Worm (Caenorhabditis elegans) whole organism, midembryonic: Measurements from ENCODE around the gene R02E12.12.
A peak's percentile ranks its signal among the peaks of the same experiment; 100 is the strongest.

Experiments used
- T22C8.4 ChIP-seq: fragments of 200-800 bp; sonication (Bioruptor generic); IDR thresholded peaks from 2 replicates; pipeline ENCODE4 v1.3.6; 2022; ENCODE audit warnings: missing genetic modification characterization, missing compliant biosample characterization
- cog-1 ChIP-seq: sonication (generic microtip); optimal IDR thresholded peaks from 2 replicates; lab custom pipeline; 2016; ENCODE audit warnings: missing genetic modification characterization, missing compliant biosample characterization
- flt-1 ChIP-seq: fragments of 200-800 bp; sonication (Bioruptor generic); IDR thresholded peaks from 2 replicates; pipeline ENCODE4 v1.3.6; 2022; ENCODE audit warnings: missing genetic modification characterization, missing compliant biosample characterization
- klf-2 ChIP-seq: fragments of 200-800 bp; sonication (Bioruptor generic); conservative IDR thresholded peaks from 2 replicates; pipeline ENCODE4 v1.3.6; 2022; ENCODE audit warnings: missing genetic modification reagents, missing genetic modification characterization, missing compliant biosample characterization
- med-1 ChIP-seq: sonication (generic microtip); optimal IDR thresholded peaks from 2 replicates; lab custom pipeline; 2017; ENCODE audit warnings: missing genetic modification characterization, mild to moderate bottlenecking, missing compliant biosample characterization, antibody characterized with exemption, missing genetic modification reagents; ENCODE audit not compliant: insufficient read depth
- ref-1 ChIP-seq: fragments of 200-800 bp; sonication (Bioruptor generic); conservative IDR thresholded peaks from 2 replicates; pipeline ENCODE4 v1.3.6; 2022; ENCODE audit warnings: missing genetic modification reagents, missing genetic modification characterization, missing compliant biosample characterization
- tab-1 ChIP-seq: fragments of 200-800 bp; sonication (Bioruptor generic); IDR thresholded peaks from 2 replicates; pipeline ENCODE4 v1.3.6; 2022; ENCODE audit warnings: missing genetic modification characterization, missing compliant biosample characterization
- ztf-23 ChIP-seq: fragments of 200-800 bp; sonication (Bioruptor generic); IDR thresholded peaks from 2 replicates; pipeline ENCODE4 v1.3.6; 2022; ENCODE audit warnings: missing genetic modification reagents, missing genetic modification characterization, missing compliant biosample characterization
- ztf-29 ChIP-seq: fragments of 200-800 bp; sonication (Bioruptor generic); IDR thresholded peaks from 2 replicates; pipeline ENCODE4 v1.3.6; 2022; ENCODE audit warnings: missing genetic modification reagents, missing genetic modification characterization, missing compliant biosample characterization

R02E12.12 gene

DNA sequence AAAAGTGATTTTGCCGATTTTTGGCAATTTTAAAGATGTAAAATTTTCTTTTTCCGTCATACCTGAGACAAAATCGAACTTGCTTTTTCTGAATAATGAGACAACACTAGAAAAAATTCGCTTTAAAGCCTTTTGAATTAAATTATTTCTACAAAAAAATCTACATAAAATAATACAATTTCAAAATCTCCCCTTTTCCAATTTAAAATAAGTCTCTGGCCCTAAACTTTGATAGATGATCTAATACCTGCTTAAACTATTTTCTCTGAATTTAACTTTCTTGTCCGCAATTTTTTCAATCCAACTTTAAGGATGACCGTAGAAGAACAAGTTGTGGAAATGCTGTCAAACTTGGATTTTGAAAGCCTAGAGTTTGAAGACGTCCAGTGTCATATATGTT is at the start of gene R02E12.12:
Gene R02E12.12, plus strand, starts transcription at position 301 of the 400 bp plus-strand sequence.
- TF ChIP-seq klf-2 (GFP tag; lab: Robert Waterston, UW), result no peak
- no peak for TF ChIP-seq ztf-29 (GFP tag; lab: Robert Waterston, UW)
- no peak for TF ChIP-seq T22C8.4 (GFP tag; lab: Robert Waterston, UW)
- no peak for TF ChIP-seq med-1 (GFP tag; lab: Kevin White, UChicago)
- TF ChIP-seq tab-1 (GFP tag; lab: Robert Waterston, UW), result no peak
- no peak for TF ChIP-seq cog-1 (tag; lab: Kevin White, UChicago)
- TF ChIP-seq ref-1 (GFP tag; lab: Robert Waterston, UW), result no peak
- no peak for TF ChIP-seq ztf-23
- TF ChIP-seq flt-1, result no peak

DNA sequence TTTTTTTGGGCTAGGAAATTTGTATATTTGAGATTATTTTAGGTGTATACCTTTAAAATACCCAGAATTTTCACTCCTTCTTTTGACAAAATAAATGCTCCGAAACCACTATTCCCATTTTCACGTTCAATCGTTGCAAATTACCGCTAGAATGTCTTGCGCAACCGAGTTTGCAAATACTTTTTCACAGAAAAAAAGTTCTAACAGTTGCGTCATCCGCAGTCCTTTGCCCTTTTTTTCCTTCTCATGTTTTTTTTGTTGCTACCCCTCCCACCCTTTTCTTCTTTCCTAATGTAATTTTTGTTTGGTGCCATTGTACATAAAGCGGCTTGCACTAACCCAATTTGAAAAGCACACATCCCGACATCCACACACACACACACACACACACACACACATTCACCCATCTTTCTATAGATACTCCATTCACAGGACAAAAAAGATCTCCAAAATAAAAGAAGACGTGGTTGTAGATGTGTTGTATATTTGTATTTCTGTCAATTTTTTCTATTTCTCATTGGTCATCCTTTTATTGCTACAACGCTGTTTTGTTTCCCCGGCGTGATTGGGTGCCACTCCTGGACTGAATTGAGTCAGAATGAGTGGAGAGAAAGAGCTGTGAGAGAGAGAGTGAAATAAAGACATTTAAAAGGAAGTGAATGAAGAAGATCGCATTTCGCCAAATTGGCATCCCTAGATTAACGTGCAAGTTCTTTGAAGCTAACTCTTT is 45.7 kb upstream of the R02E12.12 start:
- TF ChIP-seq klf-2 (GFP tag; lab: Robert Waterston, UW) (no peak), cog-1 (tag; lab: Kevin White, UChicago) (no peak), tab-1 (GFP tag; lab: Robert Waterston, UW) (no peak), med-1 (GFP tag; lab: Kevin White, UChicago) (no peak), ref-1 (GFP tag; lab: Robert Waterston, UW) (no peak), ztf-29 (GFP tag; lab: Robert Waterston, UW) (no peak), flt-1 (no peak), T22C8.4 (GFP tag; lab: Robert Waterston, UW) (no peak), ztf-23 (no peak)

DNA sequence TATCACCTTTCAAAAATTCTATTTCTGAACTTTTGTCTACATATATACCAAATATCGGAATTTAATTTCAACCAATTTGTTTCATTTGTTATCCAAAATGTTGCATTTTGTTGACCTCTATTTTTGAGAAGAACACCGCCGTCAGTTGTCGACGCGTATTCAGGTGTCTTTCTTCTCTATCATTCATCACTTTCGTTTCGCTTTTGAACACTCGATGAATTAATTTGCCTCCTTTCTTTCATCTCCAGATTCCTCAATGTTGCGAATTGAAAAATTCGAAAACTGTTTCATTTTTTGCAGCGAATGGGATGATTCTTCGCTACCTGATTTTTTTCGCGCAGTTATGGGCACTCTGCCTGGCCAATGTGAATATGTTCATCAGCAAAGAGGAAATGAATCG is 45.1 kb upstream of the R02E12.12 start, which contains the start of gene lin-18:
Gene lin-18, plus strand, starts transcription at position 301 of the 400 bp plus-strand sequence.
- TF ChIP-seq flt-1 (no peak), tab-1 (GFP tag; lab: Robert Waterston, UW) (no peak), ztf-29 (GFP tag; lab: Robert Waterston, UW) (no peak), ztf-23 (no peak), T22C8.4 (GFP tag; lab: Robert Waterston, UW) (no peak), ref-1 (GFP tag; lab: Robert Waterston, UW) (no peak), med-1 (GFP tag; lab: Kevin White, UChicago) (no peak), klf-2 (GFP tag; lab: Robert Waterston, UW) (no peak), cog-1 (tag; lab: Kevin White, UChicago) (no peak)

DNA sequence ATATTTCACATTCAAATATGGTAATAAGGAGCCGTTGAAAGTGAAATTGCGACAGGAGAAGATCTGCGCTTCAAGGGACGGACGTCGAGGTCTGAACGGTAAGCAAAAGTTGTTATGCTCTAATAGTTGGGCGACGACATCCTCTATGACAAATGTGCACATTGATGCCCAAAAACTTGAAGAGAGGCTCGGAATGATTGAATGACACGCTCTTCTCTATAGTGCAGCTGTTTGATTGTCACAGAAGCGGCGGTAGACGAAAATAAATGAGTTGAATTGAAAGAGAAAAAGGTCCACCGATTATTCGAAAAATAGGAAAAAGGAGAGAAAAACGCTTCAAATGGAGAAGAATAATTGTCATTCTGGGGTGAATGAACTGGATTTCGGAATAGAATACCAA is 44.1 kb upstream of the R02E12.12 start:
- no peak for TF ChIP-seq cog-1 (tag; lab: Kevin White, UChicago)
- TF ChIP-seq T22C8.4 (GFP tag; lab: Robert Waterston, UW), result no peak
- no peak for TF ChIP-seq klf-2 (GFP tag; lab: Robert Waterston, UW)
- no peak for TF ChIP-seq ref-1 (GFP tag; lab: Robert Waterston, UW)
- TF ChIP-seq med-1 (GFP tag; lab: Kevin White, UChicago), result no peak
- TF ChIP-seq ztf-29 (GFP tag; lab: Robert Waterston, UW), result no peak
- TF ChIP-seq tab-1 (GFP tag; lab: Robert Waterston, UW), result no peak
- TF ChIP-seq flt-1, result no peak
- TF ChIP-seq ztf-23, result no peak

DNA sequence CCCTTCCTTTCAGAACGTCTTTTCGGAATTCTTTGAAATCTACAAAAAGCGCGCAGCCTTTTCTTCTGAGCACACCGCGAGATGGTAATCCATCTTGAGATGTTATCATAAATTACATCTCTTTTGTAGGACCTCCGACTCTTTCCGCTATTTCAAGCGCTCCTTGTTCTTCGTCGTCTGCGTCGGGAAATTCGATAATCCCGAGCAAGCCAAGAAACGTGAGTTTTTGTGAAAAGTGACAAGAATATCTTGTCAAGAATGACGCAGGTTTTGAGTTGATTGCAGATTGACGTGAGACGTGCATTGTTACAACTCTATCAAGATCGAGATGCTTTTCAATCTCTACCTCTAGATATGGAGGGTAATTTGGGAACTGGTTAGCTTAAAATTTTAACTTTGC is 43.0 kb upstream of the R02E12.12 start:
- TF ChIP-seq med-1 (GFP tag; lab: Kevin White, UChicago), result no peak
- no peak for TF ChIP-seq klf-2 (GFP tag; lab: Robert Waterston, UW)
- TF ChIP-seq ztf-23, result no peak
- TF ChIP-seq cog-1 (tag; lab: Kevin White, UChicago), result no peak
- TF ChIP-seq flt-1, result no peak
- no peak for TF ChIP-seq ztf-29 (GFP tag; lab: Robert Waterston, UW)
- TF ChIP-seq T22C8.4 (GFP tag; lab: Robert Waterston, UW), result no peak
- no peak for TF ChIP-seq ref-1 (GFP tag; lab: Robert Waterston, UW)
- no peak for TF ChIP-seq tab-1 (GFP tag; lab: Robert Waterston, UW)

DNA sequence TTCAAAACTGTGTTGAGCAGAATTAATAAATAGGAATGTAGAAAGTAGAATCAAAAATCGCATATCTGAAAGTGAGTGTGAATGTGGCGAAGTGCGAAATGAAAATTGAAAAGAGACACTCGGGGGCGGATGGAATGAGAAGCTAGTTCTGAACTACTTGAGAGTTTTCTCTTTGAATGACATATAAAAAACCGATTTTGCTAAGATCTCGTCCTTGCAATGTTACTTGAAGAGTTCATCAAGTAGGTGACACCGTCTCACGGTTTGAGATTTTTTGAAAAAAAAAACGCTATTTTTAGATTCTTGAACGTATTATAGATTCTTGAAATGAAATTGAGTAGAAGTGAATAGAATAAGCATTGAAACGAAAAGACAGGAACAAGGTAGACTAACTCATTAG is 37.0 kb upstream of the R02E12.12 start, which contains the start of gene C16B8.2:
Gene C16B8.2, minus strand, starts transcription at position 101 of the 400 bp plus-strand sequence.
- no peak for TF ChIP-seq T22C8.4 (GFP tag; lab: Robert Waterston, UW)
- TF ChIP-seq cog-1 (tag; lab: Kevin White, UChicago), result no peak
- no peak for TF ChIP-seq flt-1
- no peak for TF ChIP-seq ztf-29 (GFP tag; lab: Robert Waterston, UW)
- TF ChIP-seq ztf-23, result no peak
- no peak for TF ChIP-seq tab-1 (GFP tag; lab: Robert Waterston, UW)
- TF ChIP-seq med-1 (GFP tag; lab: Kevin White, UChicago), result no peak
- no peak for TF ChIP-seq ref-1 (GFP tag; lab: Robert Waterston, UW)

DNA sequence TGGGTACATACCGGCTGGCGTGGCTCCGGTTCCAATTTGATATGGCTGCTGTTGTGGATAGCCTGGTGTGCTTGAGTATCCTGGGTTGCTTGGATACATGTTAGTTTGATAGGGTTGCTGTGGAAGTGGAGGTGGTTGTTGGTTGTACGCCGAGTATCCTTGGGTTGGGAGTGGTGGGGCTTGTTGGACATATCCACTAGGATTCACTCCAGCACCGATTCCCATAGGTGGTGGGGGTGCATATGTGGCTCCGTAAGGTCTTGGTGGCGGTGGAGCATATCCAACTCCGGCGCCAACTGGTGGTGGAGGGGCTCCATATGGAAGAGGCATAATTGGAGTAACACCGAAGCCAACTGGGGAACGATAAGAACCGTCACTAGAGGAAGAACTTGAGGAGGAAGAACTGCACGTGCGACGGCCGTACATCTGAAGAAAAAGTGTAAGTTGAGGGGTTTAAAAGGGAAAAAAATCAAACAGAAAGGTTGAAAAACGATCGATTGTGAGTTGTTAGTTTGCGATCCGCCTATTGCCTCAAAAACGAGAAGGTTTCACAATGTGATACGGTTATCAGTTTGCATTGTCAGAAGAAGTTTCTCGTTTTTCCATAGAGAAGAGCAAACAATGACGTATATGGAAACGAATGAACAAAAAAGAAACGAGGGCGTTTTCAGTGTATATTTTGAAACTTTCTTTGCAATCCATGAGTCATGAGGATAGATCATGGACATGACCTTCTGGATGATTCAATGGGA is 34.9 kb upstream of the R02E12.12 start, which contains the start of gene C16B8.3:
Gene C16B8.3, minus strand, starts transcription at position 426 of the 752 bp plus-strand sequence.
- TF ChIP-seq ztf-23, result no peak
- TF ChIP-seq med-1 (GFP tag; lab: Kevin White, UChicago), result no peak
- no peak for TF ChIP-seq T22C8.4 (GFP tag; lab: Robert Waterston, UW)

DNA sequence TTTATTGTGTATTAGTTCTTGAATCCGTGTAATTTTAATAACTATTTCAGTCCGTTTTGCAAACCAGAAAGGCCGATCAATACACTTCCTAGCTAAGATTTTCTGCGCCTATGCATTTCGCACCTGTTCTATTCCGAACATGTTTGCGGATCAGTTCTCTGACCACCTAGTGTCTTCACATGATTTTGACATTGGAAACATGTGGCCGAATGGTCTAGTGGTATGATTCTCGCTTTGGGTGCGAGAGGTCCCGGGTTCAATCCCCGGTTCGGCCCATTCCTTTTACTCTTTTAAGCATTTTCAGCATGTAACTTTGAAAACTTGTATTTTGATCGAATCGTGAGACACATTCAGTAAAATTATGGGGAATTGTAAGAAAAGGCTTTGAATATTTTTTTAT is 34.0 kb upstream of the R02E12.12 start:
- TF ChIP-seq ztf-23, result peak; percentile 83
- TF ChIP-seq ztf-29 (GFP tag; lab: Robert Waterston, UW), result peak; percentile 84
- TF ChIP-seq tab-1 (GFP tag; lab: Robert Waterston, UW), result peak; percentile 87
- TF ChIP-seq klf-2 (GFP tag; lab: Robert Waterston, UW), result no peak; the same call in 1 of the 2 replicates
- peak; percentile 92 for TF ChIP-seq flt-1
- TF ChIP-seq T22C8.4 (GFP tag; lab: Robert Waterston, UW), result peak; percentile 79
- TF ChIP-seq ref-1 (GFP tag; lab: Robert Waterston, UW), result peak; percentile 73
- no peak for TF ChIP-seq cog-1 (tag; lab: Kevin White, UChicago)
- peak; percentile 52 for TF ChIP-seq med-1 (GFP tag; lab: Kevin White, UChicago)
